Worm (Caenorhabditis elegans) whole organism, L4 larva: Measurements from ENCODE around the gene mdt-21.

ENCODE experiments used
- F10B5.3 ChIP-seq: sonication (generic microtip); optimal IDR thresholded peaks from 2 replicates; lab custom pipeline; 2016; ENCODE audit warnings: mild to moderate bottlenecking, missing genetic modification characterization, missing compliant biosample characterization
- F37D6.2 ChIP-seq: sonication (generic microtip); optimal IDR thresholded peaks from 2 replicates; lab custom pipeline; 2016; ENCODE audit warnings: mild to moderate bottlenecking, missing genetic modification characterization, missing compliant biosample characterization
- F44E2.7 ChIP-seq: fragments of 200-800 bp; sonication (Bioruptor generic); IDR thresholded peaks from 2 replicates; pipeline ENCODE4 v2.1.2; 2022; ENCODE audit warnings: missing genetic modification characterization, missing compliant biosample characterization
- R02D3.7 ChIP-seq: fragments of 150-350 bp; sonication (generic microtip); optimal IDR thresholded peaks from 3 replicates; lab custom pipeline; 2014; ENCODE audit warnings: missing biosample characterization, missing genetic modification characterization
- Y105C5A.15 ChIP-seq: fragments of 200-800 bp; sonication (Bioruptor generic); IDR thresholded peaks from 2 replicates; pipeline ENCODE4 v1.3.6; 2022; ENCODE audit warnings: missing genetic modification characterization, missing compliant biosample characterization
- Y5F2A.4 ChIP-seq: fragments of 200-800 bp; sonication (Bioruptor generic); optimal IDR thresholded peaks from 2 replicates; lab custom pipeline; 2018; ENCODE audit warnings: mild to moderate bottlenecking, missing genetic modification characterization, missing compliant biosample characterization
- Y75B8A.6 ChIP-seq: fragments of 200-800 bp; sonication (Bioruptor generic); IDR thresholded peaks from 2 replicates; pipeline ENCODE4 v1.3.6; 2022; ENCODE audit warnings: missing genetic modification reagents, missing genetic modification characterization, missing compliant biosample characterization
- ZK337.2 ChIP-seq: fragments of 200-800 bp; sonication (Bioruptor generic); IDR thresholded peaks from 2 replicates; pipeline ENCODE4 v1.3.6; 2022; ENCODE audit warnings: missing genetic modification reagents, missing genetic modification characterization, missing compliant biosample characterization
- aly-2 ChIP-seq: sonication (generic microtip); optimal IDR thresholded peaks from 2 replicates; lab custom pipeline; 2018; ENCODE audit warnings: missing biosample characterization, missing genetic modification characterization
- arid-1 ChIP-seq: fragments of 200-800 bp; sonication (Bioruptor generic); conservative IDR thresholded peaks from 2 replicates; pipeline ENCODE4 v1.3.6; 2022; ENCODE audit warnings: missing genetic modification reagents, missing genetic modification characterization, missing compliant biosample characterization
- ceh-20 ChIP-seq: fragments of 200-800 bp; sonication (Bioruptor generic); IDR thresholded peaks from 2 replicates; pipeline ENCODE4 v1.3.6; 2022; ENCODE audit warnings: missing genetic modification reagents, missing genetic modification characterization, missing compliant biosample characterization
- ceh-32 ChIP-seq: sonication (generic microtip); optimal IDR thresholded peaks from 2 replicates; lab custom pipeline; 2016; ENCODE audit warnings: mild to moderate bottlenecking, missing genetic modification characterization, missing compliant biosample characterization; ENCODE audit not compliant: poor library complexity
- ceh-44 ChIP-seq: fragments of 200-800 bp; sonication (Bioruptor generic); IDR thresholded peaks from 2 replicates; pipeline ENCODE4 v1.3.6; 2022; ENCODE audit warnings: missing genetic modification reagents, missing genetic modification characterization, missing compliant biosample characterization
- ceh-62 ChIP-seq: sonication (generic microtip); optimal IDR thresholded peaks from 2 replicates; lab custom pipeline; 2017; ENCODE audit warnings: missing biosample characterization, missing genetic modification characterization
- daf-12 ChIP-seq: fragments of 150-350 bp; optimal IDR thresholded peaks from 2 replicates; lab custom pipeline; 2014; ENCODE audit warnings: missing biosample characterization, missing genetic modification reagents, missing genetic modification characterization
- daf-19 ChIP-seq: fragments of 200-800 bp; sonication (Bioruptor generic); conservative IDR thresholded peaks from 2 replicates; pipeline ENCODE4 v1.3.6; 2022; ENCODE audit warnings: missing genetic modification characterization, missing compliant biosample characterization
- daf-8 ChIP-seq: fragments of 200-800 bp; sonication (Bioruptor generic); IDR thresholded peaks from 2 replicates; pipeline ENCODE4 v1.3.6; 2022; ENCODE audit warnings: missing genetic modification characterization, missing compliant biosample characterization
- dmd-9 ChIP-seq: fragments of 200-800 bp; sonication (Bioruptor generic); IDR thresholded peaks from 2 replicates; pipeline ENCODE4 v1.3.6; 2022; ENCODE audit warnings: missing genetic modification reagents, missing genetic modification characterization, missing compliant biosample characterization
- dpl-1 ChIP-seq: fragments of 150-350 bp; optimal IDR thresholded peaks from 2 replicates; lab custom pipeline; 2014; ENCODE audit warnings: missing biosample characterization, missing genetic modification reagents, missing genetic modification characterization
- duxl-1 ChIP-seq: sonication (generic microtip); optimal IDR thresholded peaks from 2 replicates; lab custom pipeline; 2016; ENCODE audit warnings: mild to moderate bottlenecking, missing genetic modification characterization, moderate library complexity, missing compliant biosample characterization; ENCODE audit not compliant: poor library complexity
- dve-1 ChIP-seq: sonication (generic microtip); optimal IDR thresholded peaks from 2 replicates; lab custom pipeline; 2017; ENCODE audit warnings: antibody characterized with exemption, mild to moderate bottlenecking, missing genetic modification characterization, missing compliant biosample characterization; ENCODE audit not compliant: insufficient read depth
- egl-27 ChIP-seq: sonication (generic microtip); optimal IDR thresholded peaks from 3 replicates; lab custom pipeline; 2017; ENCODE audit warnings: missing biosample characterization, missing genetic modification reagents, missing genetic modification characterization
- egl-43 ChIP-seq: fragments of 200-800 bp; sonication (Bioruptor generic); IDR thresholded peaks from 2 replicates; pipeline ENCODE4 v1.3.6; 2022; ENCODE audit warnings: missing genetic modification reagents, missing genetic modification characterization, missing compliant biosample characterization
- fkh-10 ChIP-seq: fragments of 150-350 bp; optimal IDR thresholded peaks from 2 replicates; lab custom pipeline; 2014; ENCODE audit warnings: missing biosample characterization, missing genetic modification reagents, missing genetic modification characterization
- hif-1 ChIP-seq, 2 experiments: sonication (generic microtip); optimal IDR thresholded peaks; 2 replicates each; lab custom pipeline; 2016 to 2017; ENCODE audit warnings: missing compliant biosample characterization in 2 of 2, missing genetic modification characterization in 2 of 2, missing genetic modification reagents in 2 of 2, missing genotype in 2 of 2, mild to moderate bottlenecking in 1 of 2
- hlh-11 ChIP-seq: fragments of 200-800 bp; sonication (Bioruptor generic); optimal IDR thresholded peaks from 2 replicates; lab custom pipeline; 2018; ENCODE audit warnings: mild to moderate bottlenecking, missing genetic modification characterization, missing compliant biosample characterization
- hlh-30 ChIP-seq: sonication (generic microtip); optimal IDR thresholded peaks from 2 replicates; lab custom pipeline; 2017; ENCODE audit warnings: antibody characterized with exemption, mild to moderate bottlenecking, missing genetic modification characterization, missing compliant biosample characterization; ENCODE audit not compliant: insufficient read depth
- hmg-1.1 ChIP-seq: fragments of 200-800 bp; sonication (Bioruptor generic); IDR thresholded peaks from 2 replicates; pipeline ENCODE4 v1.3.6; 2022; ENCODE audit warnings: missing genetic modification reagents, missing genetic modification characterization, missing compliant biosample characterization
- lin-1 ChIP-seq: fragments of 200-800 bp; sonication (Bioruptor generic); IDR thresholded peaks from 2 replicates; pipeline ENCODE4 v1.3.6; 2022; ENCODE audit warnings: missing genetic modification reagents, missing genetic modification characterization, missing compliant biosample characterization
- lin-13 ChIP-seq: fragments of 150-350 bp; optimal IDR thresholded peaks from 2 replicates; lab custom pipeline; 2014; ENCODE audit warnings: missing biosample characterization, missing genetic modification reagents, missing genetic modification characterization
- lir-3 ChIP-seq: sonication (generic microtip); optimal IDR thresholded peaks from 2 replicates; lab custom pipeline; 2016; ENCODE audit warnings: mild to moderate bottlenecking, missing genetic modification characterization, missing compliant biosample characterization
- lsy-2 ChIP-seq, 2 experiments: fragments of 150-350 bp in 1 of 2; sonication (generic microtip) in 1 of 2; optimal IDR thresholded peaks; 2 replicates each; lab custom pipeline; 2014 to 2017; ENCODE audit warnings: missing biosample characterization in 2 of 2, missing genetic modification characterization in 2 of 2
- madf-9 ChIP-seq: fragments of 200-800 bp; sonication (Bioruptor generic); conservative IDR thresholded peaks from 2 replicates; pipeline ENCODE4 v1.3.6; 2022; ENCODE audit warnings: missing genetic modification reagents, missing genetic modification characterization, missing compliant biosample characterization
- mep-1 ChIP-seq: fragments of 150-350 bp; sonication (generic microtip); optimal IDR thresholded peaks from 3 replicates; lab custom pipeline; 2014; ENCODE audit warnings: missing biosample characterization, missing genetic modification characterization
- mes-2 ChIP-seq: sonication (generic microtip); optimal IDR thresholded peaks from 2 replicates; lab custom pipeline; 2016; ENCODE audit warnings: missing genotype, mild to moderate bottlenecking, missing genetic modification characterization, missing compliant biosample characterization; ENCODE audit not compliant: poor library complexity, severe bottlenecking
- mxl-3 ChIP-seq: fragments of 200-800 bp; sonication (Bioruptor generic); optimal IDR thresholded peaks from 2 replicates; lab custom pipeline; 2018; ENCODE audit warnings: mild to moderate bottlenecking, missing genetic modification characterization, missing compliant biosample characterization
- nhr-102 ChIP-seq: sonication (generic microtip); optimal IDR thresholded peaks from 2 replicates; lab custom pipeline; 2016; ENCODE audit warnings: mild to moderate bottlenecking, missing genetic modification characterization, moderate library complexity, missing compliant biosample characterization
- nhr-111 ChIP-seq: fragments of 200-800 bp; sonication (Bioruptor generic); optimal IDR thresholded peaks from 2 replicates; lab custom pipeline; 2018; ENCODE audit warnings: mild to moderate bottlenecking, missing genetic modification characterization, missing compliant biosample characterization
- nhr-25 ChIP-seq: sonication (generic microtip); optimal IDR thresholded peaks from 2 replicates; lab custom pipeline; 2017; ENCODE audit warnings: missing genetic modification characterization, mild to moderate bottlenecking, missing compliant biosample characterization, antibody characterized with exemption, moderate library complexity, borderline replicate concordance; ENCODE audit not compliant: insufficient read depth
- nhr-41 ChIP-seq: fragments of 200-800 bp; sonication (Bioruptor generic); IDR thresholded peaks from 2 replicates; pipeline ENCODE4 v1.3.6; 2022; ENCODE audit warnings: missing genetic modification reagents, missing genetic modification characterization, missing compliant biosample characterization
- nhr-76 ChIP-seq: fragments of 150-350 bp; optimal IDR thresholded peaks from 2 replicates; lab custom pipeline; 2014; ENCODE audit warnings: missing biosample characterization, missing genetic modification characterization
- sdz-12 ChIP-seq: fragments of 200-800 bp; sonication (Bioruptor generic); optimal IDR thresholded peaks from 2 replicates; lab custom pipeline; 2018; ENCODE audit warnings: mild to moderate bottlenecking, missing genetic modification characterization, missing compliant biosample characterization
- snpc-1.2 ChIP-seq: fragments of 200-800 bp; sonication (Bioruptor generic); IDR thresholded peaks from 2 replicates; pipeline ENCODE4 v1.3.6; 2022; ENCODE audit warnings: missing genetic modification reagents, missing genetic modification characterization, missing compliant biosample characterization
- snpc-4 ChIP-seq: fragments of 150-350 bp; optimal IDR thresholded peaks from 2 replicates; lab custom pipeline; 2014; ENCODE audit warnings: missing biosample characterization, missing genetic modification characterization
- spr-3 ChIP-seq: fragments of 200-800 bp; sonication (Bioruptor generic); optimal IDR thresholded peaks from 2 replicates; lab custom pipeline; 2018; ENCODE audit warnings: mild to moderate bottlenecking, missing genetic modification characterization, missing compliant biosample characterization
- tag-97 ChIP-seq: fragments of 200-800 bp; sonication (Bioruptor generic); IDR thresholded peaks from 2 replicates; pipeline ENCODE4 v1.3.6; 2022; ENCODE audit warnings: missing genetic modification characterization, missing compliant biosample characterization
- tra-1 ChIP-seq: fragments of 200-800 bp; sonication (Bioruptor generic); IDR thresholded peaks from 2 replicates; pipeline ENCODE4 v1.3.6; 2022; ENCODE audit warnings: missing genetic modification reagents, missing genetic modification characterization, missing compliant biosample characterization
- unc-39 ChIP-seq: sonication (generic microtip); optimal IDR thresholded peaks from 2 replicates; lab custom pipeline; 2017; ENCODE audit warnings: missing biosample characterization, missing genetic modification characterization
- vab-7 ChIP-seq: fragments of 200-800 bp; sonication (Bioruptor generic); IDR thresholded peaks from 2 replicates; pipeline ENCODE4 v1.3.6; 2022; ENCODE audit warnings: missing genetic modification reagents, missing genetic modification characterization, missing compliant biosample characterization
- zip-11 ChIP-seq: fragments of 200-800 bp; sonication (Bioruptor generic); IDR thresholded peaks from 2 replicates; pipeline ENCODE4 v1.3.6; 2022; ENCODE audit warnings: missing genetic modification characterization, missing compliant biosample characterization

The mdt-21 gene

ce11 chrIII:11746718-11747117 lies 30.7 kb upstream of the mdt-21 start, which contains the start of gene mrt-2 (continued):
- TF ChIP-seq arid-1 (GFP tag; lab: Robert Waterston, UW) = 0 out of 2 replicates have a peak, but pooled peaks have one; percentile 23
- no peak for TF ChIP-seq daf-8 (GFP tag; lab: Robert Waterston, UW)
- peak; percentile 49 for TF ChIP-seq nhr-102 (tag; lab: Kevin White, UChicago)
- peak; percentile 14 for TF ChIP-seq F37D6.2 (tag; lab: Kevin White, UChicago)
- TF ChIP-seq daf-12 (tag; lab: Kevin White, UChicago) = no peak
- TF ChIP-seq hmg-1.1 (GFP tag; lab: Robert Waterston, UW) = no peak
- TF ChIP-seq zip-11 = no peak
- TF ChIP-seq ceh-62 = no peak
- TF ChIP-seq R02D3.7 (tag; lab: Kevin White, UChicago) = no peak
- 0 out of 2 replicates have a peak, but pooled peaks have one; percentile 2 for TF ChIP-seq ceh-44 (GFP tag; lab: Robert Waterston, UW)
- TF ChIP-seq unc-39 (tag; lab: Kevin White, UChicago) = no peak
- peak; percentile 16 for TF ChIP-seq nhr-25 (tag; lab: Kevin White, UChicago)
- no peak for TF ChIP-seq spr-3
- peak; percentile 99 for TF ChIP-seq mes-2 (tag; lab: Kevin White, UChicago)
- no peak for TF ChIP-seq Y105C5A.15
- no peak for TF ChIP-seq nhr-41 (GFP tag; lab: Robert Waterston, UW)
- peak; percentile 64 for TF ChIP-seq dve-1 (tag; lab: Kevin White, UChicago)
- TF ChIP-seq ceh-32 (tag; lab: Kevin White, UChicago) = no peak
- TF ChIP-seq snpc-1.2 = no peak
- TF ChIP-seq F44E2.7 = no peak
- TF ChIP-seq fkh-10 (GFP tag; lab: Kevin White, UChicago) = no peak
- no peak for TF ChIP-seq madf-9
- TF ChIP-seq daf-19 (GFP tag; lab: Robert Waterston, UW) = no peak
- no peak; the same call in 1 of the 2 replicates for TF ChIP-seq tra-1 (GFP tag; lab: Robert Waterston, UW)
- peak; percentile 97 for TF ChIP-seq dpl-1 (GFP tag; lab: Kevin White, UChicago)
- TF ChIP-seq lir-3 (tag; lab: Kevin White, UChicago) = no peak
- TF ChIP-seq nhr-111 (GFP tag; lab: Kevin White, UChicago) = no peak
- no peak for TF ChIP-seq egl-27 (tag; lab: Kevin White, UChicago)
- peak; percentile 4 for TF ChIP-seq sdz-12 (GFP tag; lab: Kevin White, UChicago)
- TF ChIP-seq F10B5.3 = no peak
- TF ChIP-seq Y5F2A.4 = no peak
- TF ChIP-seq lin-13 = peak; percentile 45
- peak in 1 of 2 experiments; percentile 93 for TF ChIP-seq hif-1 (tag; optimal IDR thresholded peaks at IDR 0.05; lab: Kevin White, UChicago)
- no peak for TF ChIP-seq vab-7
- 0 out of 2 replicates have a peak, but pooled peaks have one; percentile 39 for TF ChIP-seq dmd-9 (GFP tag; lab: Robert Waterston, UW)
- no peak for TF ChIP-seq aly-2 (tag; lab: Kevin White, UChicago)
- no peak for TF ChIP-seq nhr-76 (tag; lab: Kevin White, UChicago)
- no peak for TF ChIP-seq tag-97 (GFP tag; lab: Robert Waterston, UW)
- peak in 1 of 2 experiments; percentile 83 for TF ChIP-seq lsy-2 (tag; optimal IDR thresholded peaks at IDR 0.05; lab: Kevin White, UChicago)
- peak; percentile 76 for TF ChIP-seq mep-1 (tag; lab: Kevin White, UChicago)
- TF ChIP-seq lin-1 (GFP tag; lab: Robert Waterston, UW) = 0 out of 2 replicates have a peak, but pooled peaks have one; percentile 18
- TF ChIP-seq snpc-4 = no peak
- peak; percentile 44 for TF ChIP-seq hlh-30 (tag; lab: Kevin White, UChicago)
- no peak for TF ChIP-seq egl-43 (GFP tag; lab: Robert Waterston, UW)
- 0 out of 2 replicates have a peak, but pooled peaks have one; percentile 17 for TF ChIP-seq ceh-20 (GFP tag; lab: Robert Waterston, UW)
- TF ChIP-seq hlh-11 (tag; lab: Kevin White, UChicago) = no peak
- no peak for TF ChIP-seq mxl-3 (GFP tag; lab: Kevin White, UChicago)
- TF ChIP-seq ZK337.2 = peak; percentile 90
- TF ChIP-seq Y75B8A.6 = no peak
- TF ChIP-seq duxl-1 (tag; lab: Kevin White, UChicago) = peak; percentile 47
